Fruit fly (Drosophila melanogaster) whole organism, adult: Measurements from ENCODE around the gene CG1835.

Source experiments
- CG14711 ChIP-seq: fragments of 200-800 bp; sonication (Bioruptor generic); optimal IDR thresholded peaks from 2 replicates; lab custom pipeline; 2018; ENCODE audit warnings: missing biosample characterization, mild to moderate bottlenecking, missing genetic modification characterization, moderate library complexity
- CG5204 ChIP-seq: fragments of 200-800 bp; sonication (Bioruptor generic); optimal IDR thresholded peaks from 2 replicates; lab custom pipeline; 2016; ENCODE audit warnings: missing biosample characterization, missing genetic modification characterization
- Crg-1 ChIP-seq: fragments of 200-800 bp; sonication (Bioruptor generic); optimal IDR thresholded peaks from 2 replicates; lab custom pipeline; 2016; ENCODE audit warnings: missing biosample characterization, missing genetic modification characterization
- kay ChIP-seq: fragments of 200-800 bp; sonication (Bioruptor generic); peaks from one replicate; lab custom pipeline; 2016; ENCODE audit warnings: missing biosample characterization, missing genetic modification characterization, borderline replicate concordance
- pad ChIP-seq: fragments of 200-800 bp; sonication (Bioruptor generic); optimal IDR thresholded peaks from 3 replicates; lab custom pipeline; 2017; ENCODE audit warnings: missing biosample characterization, missing genetic modification characterization, mild to moderate bottlenecking, moderate library complexity, missing genetic modification reagents

- TF ChIP-seq CG5204 (no peak), CG14711 (no peak), Crg-1 (no peak), pad (GFP tag; lab: Kevin White, UChicago) (no peak), kay (GFP tag; lab: Kevin White, UChicago) (no peak)
Measured at dm6 chrX:20643964-20644363, 17.8 kb upstream of the CG1835 start.
